Worm (Caenorhabditis elegans) whole organism, late embryonic: ENCODE results near the gene Y51H7C.13.
A peak's percentile ranks its signal among the peaks of the same experiment; 100 is the strongest.

Source experiments
- C08G9.2 ChIP-seq: sonication (generic microtip); optimal IDR thresholded peaks from 2 replicates; lab custom pipeline; 2016; ENCODE audit warnings: mild to moderate bottlenecking, missing genetic modification characterization, moderate library complexity, missing compliant biosample characterization
- K09A11.1 ChIP-seq: sonication (generic microtip); optimal IDR thresholded peaks from 2 replicates; lab custom pipeline; 2017; ENCODE audit warnings: antibody characterized with exemption, mild to moderate bottlenecking, missing genetic modification characterization, missing compliant biosample characterization; ENCODE audit not compliant: insufficient read depth
- T23F11.4 ChIP-seq: fragments of 200-800 bp; sonication (Bioruptor generic); optimal IDR thresholded peaks from 2 replicates; lab custom pipeline; 2018; ENCODE audit warnings: mild to moderate bottlenecking, missing genetic modification characterization, missing compliant biosample characterization
- ahr-1 ChIP-seq: sonication (generic microtip); optimal IDR thresholded peaks from 2 replicates; lab custom pipeline; 2016; ENCODE audit warnings: missing genetic modification characterization, missing compliant biosample characterization
- ama-1 ChIP-seq: fragments of 150-350 bp; optimal IDR thresholded peaks from 2 replicates; lab custom pipeline; 2014
- ceh-14 ChIP-seq: sonication (generic microtip); optimal IDR thresholded peaks from 2 replicates; lab custom pipeline; 2016; ENCODE audit warnings: missing genotype, missing genetic modification characterization, missing compliant biosample characterization
- ceh-2 ChIP-seq: sonication (generic microtip); optimal IDR thresholded peaks from 2 replicates; lab custom pipeline; 2016; ENCODE audit warnings: missing genotype, missing genetic modification characterization, missing compliant biosample characterization
- ceh-24 ChIP-seq: sonication (generic microtip); optimal IDR thresholded peaks from 2 replicates; lab custom pipeline; 2016; ENCODE audit warnings: mild to moderate bottlenecking, missing genetic modification characterization, missing compliant biosample characterization
- ceh-30 ChIP-seq: fragments of 150-350 bp; optimal IDR thresholded peaks from 2 replicates; lab custom pipeline; 2014; ENCODE audit warnings: missing biosample characterization, missing genetic modification characterization
- ceh-31 ChIP-seq: sonication (generic microtip); optimal IDR thresholded peaks from 2 replicates; lab custom pipeline; 2016; ENCODE audit warnings: missing genetic modification characterization, missing compliant biosample characterization
- ceh-45 ChIP-seq: fragments of 200-800 bp; sonication (Bioruptor generic); IDR thresholded peaks from 2 replicates; pipeline ENCODE4 v1.3.6; 2022; ENCODE audit warnings: missing genetic modification reagents, missing genetic modification characterization, missing compliant biosample characterization
- che-1 ChIP-seq: sonication (generic microtip); optimal IDR thresholded peaks from 2 replicates; lab custom pipeline; 2016; ENCODE audit warnings: mild to moderate bottlenecking, missing genetic modification characterization, missing compliant biosample characterization
- dve-1 ChIP-seq: sonication (generic microtip); optimal IDR thresholded peaks from 2 replicates; lab custom pipeline; 2017; ENCODE audit warnings: antibody characterized with exemption, mild to moderate bottlenecking, missing genetic modification characterization, missing compliant biosample characterization
- elt-2 ChIP-seq: sonication (generic microtip); optimal IDR thresholded peaks from 2 replicates; lab custom pipeline; 2016; ENCODE audit warnings: missing genetic modification reagents, missing genetic modification characterization, missing compliant biosample characterization
- elt-4 ChIP-seq: sonication (generic microtip); optimal IDR thresholded peaks from 2 replicates; lab custom pipeline; 2016; ENCODE audit warnings: missing genetic modification characterization, missing compliant biosample characterization
- ets-4 ChIP-seq: sonication (generic microtip); optimal IDR thresholded peaks from 2 replicates; lab custom pipeline; 2016; ENCODE audit warnings: missing genetic modification characterization, missing compliant biosample characterization
- eyg-1 ChIP-seq: sonication (generic microtip); optimal IDR thresholded peaks from 2 replicates; lab custom pipeline; 2016; ENCODE audit warnings: missing genotype, missing genetic modification characterization, missing compliant biosample characterization
- fax-1 ChIP-seq: sonication (generic microtip); optimal IDR thresholded peaks from 2 replicates; lab custom pipeline; 2016; ENCODE audit warnings: missing genotype, missing genetic modification characterization, missing compliant biosample characterization
- fkh-6 ChIP-seq: sonication (generic microtip); optimal IDR thresholded peaks from 2 replicates; lab custom pipeline; 2016; ENCODE audit warnings: missing genetic modification characterization, missing compliant biosample characterization
- hlh-6 ChIP-seq: sonication (generic microtip); optimal IDR thresholded peaks from 2 replicates; lab custom pipeline; 2016; ENCODE audit warnings: missing genotype, missing genetic modification characterization, missing compliant biosample characterization
- hlh-8 ChIP-seq: sonication (generic microtip); optimal IDR thresholded peaks from 2 replicates; lab custom pipeline; 2016; ENCODE audit warnings: missing genotype, missing genetic modification characterization, missing compliant biosample characterization
- lim-6 ChIP-seq: sonication (generic microtip); optimal IDR thresholded peaks from 2 replicates; lab custom pipeline; 2016; ENCODE audit warnings: missing genetic modification characterization, missing compliant biosample characterization
- madf-2 ChIP-seq: sonication (generic microtip); optimal IDR thresholded peaks from 2 replicates; lab custom pipeline; 2017; ENCODE audit warnings: missing genetic modification characterization, missing compliant biosample characterization
- nfya-1 ChIP-seq: sonication (generic microtip); optimal IDR thresholded peaks from 2 replicates; lab custom pipeline; 2017; ENCODE audit warnings: missing genetic modification characterization, mild to moderate bottlenecking, missing compliant biosample characterization, antibody characterized with exemption, moderate library complexity
- nhr-11 ChIP-seq: fragments of 150-350 bp; optimal IDR thresholded peaks from 2 replicates; lab custom pipeline; 2014; ENCODE audit warnings: missing biosample characterization, missing genetic modification characterization
- pat-9 ChIP-seq: fragments of 200-800 bp; sonication (Bioruptor generic); optimal IDR thresholded peaks from 2 replicates; lab custom pipeline; 2018; ENCODE audit warnings: mild to moderate bottlenecking, missing genetic modification characterization, moderate library complexity, missing compliant biosample characterization
- pax-1 ChIP-seq: fragments of 150-350 bp; optimal IDR thresholded peaks from 2 replicates; lab custom pipeline; 2014; ENCODE audit warnings: missing biosample characterization, missing genetic modification characterization
- pros-1 ChIP-seq: fragments of 150-350 bp; optimal IDR thresholded peaks from 2 replicates; lab custom pipeline; 2014; ENCODE audit warnings: missing biosample characterization, missing genetic modification reagents, missing genetic modification characterization
- ref-2 ChIP-seq: sonication (generic microtip); optimal IDR thresholded peaks from 2 replicates; lab custom pipeline; 2016; ENCODE audit warnings: missing genetic modification characterization, missing compliant biosample characterization
- sox-4 ChIP-seq: sonication (generic microtip); optimal IDR thresholded peaks from 2 replicates; lab custom pipeline; 2017; ENCODE audit warnings: mild to moderate bottlenecking, missing genetic modification characterization, inconsistent platforms, missing compliant biosample characterization
- syd-9 ChIP-seq: sonication (generic microtip); optimal IDR thresholded peaks from 2 replicates; lab custom pipeline; 2016; ENCODE audit warnings: mild to moderate bottlenecking, missing genetic modification characterization, moderate library complexity, missing compliant biosample characterization
- tbx-2 ChIP-seq: sonication (generic microtip); optimal IDR thresholded peaks from 2 replicates; lab custom pipeline; 2016; ENCODE audit warnings: missing genetic modification characterization, missing compliant biosample characterization
- tbx-7 ChIP-seq: sonication (generic microtip); optimal IDR thresholded peaks from 2 replicates; lab custom pipeline; 2016; ENCODE audit warnings: missing genotype, missing genetic modification characterization, missing compliant biosample characterization
- unc-3 ChIP-seq, 2 experiments: fragments of 200-800 bp in 1 of 2; sonication (Bioruptor generic) in 1 of 2; sonication (generic microtip) in 1 of 2; conservative IDR thresholded peaks in 1 of 2; optimal IDR thresholded peaks in 1 of 2; 2 replicates each; pipeline versions ENCODE4 v1.3.6 to Lab custom; 2016 to 2022; ENCODE audit warnings: missing compliant biosample characterization in 2 of 2, missing genetic modification characterization in 2 of 2, missing genetic modification reagents in 1 of 2
- unc-42 ChIP-seq: sonication (generic microtip); optimal IDR thresholded peaks from 2 replicates; lab custom pipeline; 2016; ENCODE audit warnings: missing genotype, missing genetic modification characterization, missing compliant biosample characterization
- zip-5 ChIP-seq: sonication (generic microtip); optimal IDR thresholded peaks from 2 replicates; lab custom pipeline; 2016; ENCODE audit warnings: missing genetic modification characterization, missing compliant biosample characterization
- ztf-16 ChIP-seq: sonication (generic microtip); optimal IDR thresholded peaks from 2 replicates; lab custom pipeline; 2017; ENCODE audit warnings: missing genetic modification characterization, missing compliant biosample characterization

The Y51H7C.13 gene

ce11 chrII:1501614-1502355 is 35.4 kb upstream of the Y51H7C.13 start (continued):
- peak; percentile 33 for TF ChIP-seq nfya-1 (tag; lab: Kevin White, UChicago)
- TF ChIP-seq, all 69 proteins: peak for 18

ce11 chrII:1500959-1501358 is 34.6 kb upstream of the Y51H7C.13 start:
- TF ChIP-seq ceh-14 (no peak), pax-1 (tag; lab: Kevin White, UChicago) (no peak), tbx-7 (tag; lab: Kevin White, UChicago) (no peak), ahr-1 (no peak), ama-1 (lab: Kevin White, UChicago) (no peak), lim-6 (tag; lab: Kevin White, UChicago) (no peak), pat-9 (no peak), dve-1 (tag; lab: Kevin White, UChicago) (no peak), fkh-6 (tag; lab: Kevin White, UChicago) (no peak)

- TF ChIP-seq ahr-1, result no peak
- TF ChIP-seq ceh-24, result no peak
- TF ChIP-seq unc-3 (GFP tag; conservative IDR thresholded peaks at IDR 0.05; lab: Robert Waterston, UW), result no peak
- TF ChIP-seq unc-3 (tag; optimal IDR thresholded peaks at IDR 0.05; lab: Kevin White, UChicago), result no peak
- TF ChIP-seq elt-2, result peak; percentile 2
- peak; percentile 27 for TF ChIP-seq zip-5
- TF ChIP-seq ets-4, result peak; percentile 33
- no peak for TF ChIP-seq hlh-6
- TF ChIP-seq ceh-31 (tag; lab: Kevin White, UChicago), result peak; percentile 65
- no peak for TF ChIP-seq nhr-11 (tag; lab: Kevin White, UChicago)
- peak; percentile 55 for TF ChIP-seq ceh-2 (tag; lab: Kevin White, UChicago)
- no peak for TF ChIP-seq ref-2 (tag; lab: Kevin White, UChicago)
- TF ChIP-seq syd-9 (tag; lab: Kevin White, UChicago), result no peak
- no peak for TF ChIP-seq T23F11.4 (GFP tag; lab: Kevin White, UChicago)
- peak; percentile 30 for TF ChIP-seq C08G9.2 (tag; lab: Kevin White, UChicago)
- TF ChIP-seq che-1, result no peak
- TF ChIP-seq madf-2 (tag; lab: Kevin White, UChicago), result no peak
- TF ChIP-seq ceh-45 (GFP tag; lab: Robert Waterston, UW), result no peak
- TF ChIP-seq unc-42 (tag; lab: Kevin White, UChicago), result peak; percentile 60
- TF ChIP-seq pros-1 (tag; lab: Kevin White, UChicago), result no peak
- TF ChIP-seq hlh-8 (tag; lab: Kevin White, UChicago), result no peak
- TF ChIP-seq eyg-1, result no peak
- TF ChIP-seq ceh-14, result peak; percentile 27
- peak; percentile 7 for TF ChIP-seq tbx-2
- no peak for TF ChIP-seq elt-4 (tag; lab: Kevin White, UChicago)
- TF ChIP-seq, all 69 proteins: peak for 9
Measured at ce11 chrII:1500286-1500840, 34.0 kb upstream of the Y51H7C.13 start, which contains the start of gene emc-1. emc-1 (minus strand) TSS chrII:1500330.

- no peak for TF ChIP-seq ztf-16
- TF ChIP-seq pat-9, result no peak
- no peak for TF ChIP-seq ceh-24
- no peak for TF ChIP-seq sox-4
- TF ChIP-seq, all 69 proteins: peak for 0
Measured at ce11 chrII:1490813-1491212, 24.5 kb upstream of the Y51H7C.13 start.

ce11 chrII:1482419-1482818 is 16.1 kb upstream of the Y51H7C.13 start:
- TF ChIP-seq hlh-8 (tag; lab: Kevin White, UChicago) (no peak), ceh-24 (no peak), T23F11.4 (GFP tag; lab: Kevin White, UChicago) (no peak), ceh-30 (no peak), elt-2 (no peak), fax-1 (no peak), K09A11.1 (no peak), ceh-14 (no peak), hlh-6 (no peak), ref-2 (tag; lab: Kevin White, UChicago) (no peak)
